Worm (Caenorhabditis elegans) whole organism, young adult: Measurements from ENCODE around the gene mpk-1.

ENCODE experiments used
- B0336.3 ChIP-seq: fragments of 200-800 bp; sonication (Bioruptor generic); IDR thresholded peaks from 2 replicates; pipeline ENCODE4 v1.3.6; 2022; ENCODE audit warnings: missing genetic modification characterization, missing compliant biosample characterization
- C06A6.2 ChIP-seq: fragments of 200-800 bp; sonication (Bioruptor generic); conservative IDR thresholded peaks from 2 replicates; pipeline ENCODE4 v1.3.6; 2022; ENCODE audit warnings: missing genetic modification characterization, missing compliant biosample characterization
- D2030.7 ChIP-seq: fragments of 200-800 bp; sonication (Bioruptor generic); IDR thresholded peaks from 2 replicates; pipeline ENCODE4 v1.3.6; 2022; ENCODE audit warnings: missing genetic modification reagents, missing genetic modification characterization, missing compliant biosample characterization
- F23B12.7 ChIP-seq: sonication (generic microtip); optimal IDR thresholded peaks from 2 replicates; lab custom pipeline; 2017; ENCODE audit warnings: missing genetic modification characterization, mild to moderate bottlenecking, missing compliant biosample characterization, antibody characterized with exemption, moderate library complexity; ENCODE audit not compliant: insufficient read depth
- F33H1.4 ChIP-seq: fragments of 200-800 bp; sonication (Bioruptor generic); IDR thresholded peaks from 2 replicates; pipeline ENCODE4 v1.3.6; 2022; ENCODE audit warnings: missing genetic modification reagents, missing genetic modification characterization, missing compliant biosample characterization
- F49E8.2 ChIP-seq: sonication (generic microtip); optimal IDR thresholded peaks from 3 replicates; lab custom pipeline; 2017; ENCODE audit warnings: missing genetic modification characterization, mild to moderate bottlenecking, missing compliant biosample characterization, antibody characterized with exemption, moderate library complexity; ENCODE audit not compliant: insufficient read depth
- F57A8.1 ChIP-seq: fragments of 200-800 bp; sonication (Bioruptor generic); optimal IDR thresholded peaks from 2 replicates; lab custom pipeline; 2018; ENCODE audit warnings: mild to moderate bottlenecking, missing genetic modification characterization, moderate library complexity, missing compliant biosample characterization
- F57C9.4 ChIP-seq: sonication (generic microtip); optimal IDR thresholded peaks from 2 replicates; lab custom pipeline; 2017; ENCODE audit warnings: mild to moderate bottlenecking, missing genetic modification characterization, missing compliant biosample characterization
- K11D2.4 ChIP-seq: fragments of 200-800 bp; sonication (Bioruptor generic); IDR thresholded peaks from 2 replicates; pipeline ENCODE4 v1.3.6; 2022; ENCODE audit warnings: missing genetic modification reagents, missing genetic modification characterization, missing compliant biosample characterization
- T07F8.4 ChIP-seq: sonication (generic microtip); optimal IDR thresholded peaks from 2 replicates; lab custom pipeline; 2016; ENCODE audit warnings: mild to moderate bottlenecking, missing genetic modification characterization, moderate library complexity, missing compliant biosample characterization
- Y53F4B.3 ChIP-seq: fragments of 200-800 bp; sonication (Bioruptor generic); IDR thresholded peaks from 2 replicates; pipeline ENCODE4 v1.3.6; 2022; ENCODE audit warnings: missing genetic modification reagents, missing genetic modification characterization, missing compliant biosample characterization
- Y53G8AR.9 ChIP-seq: fragments of 200-800 bp; sonication (Bioruptor generic); conservative IDR thresholded peaks from 2 replicates; pipeline ENCODE4 v1.3.6; 2022; ENCODE audit warnings: missing genetic modification reagents, missing genetic modification characterization, missing compliant biosample characterization
- Y95B8A.8 ChIP-seq: fragments of 200-800 bp; sonication (Bioruptor generic); IDR thresholded peaks from 2 replicates; pipeline ENCODE4 v1.3.6; 2022; ENCODE audit warnings: missing genetic modification reagents, missing genetic modification characterization, missing compliant biosample characterization
- ZK185.1 ChIP-seq: sonication (generic microtip); optimal IDR thresholded peaks from 2 replicates; lab custom pipeline; 2016; ENCODE audit warnings: mild to moderate bottlenecking, missing genetic modification characterization, missing compliant biosample characterization; ENCODE audit not compliant: poor library complexity, severe bottlenecking
- attf-3 ChIP-seq: fragments of 200-800 bp; sonication (Bioruptor generic); conservative IDR thresholded peaks from 2 replicates; pipeline ENCODE4 v1.3.6; 2022; ENCODE audit warnings: missing genetic modification reagents, missing genetic modification characterization, missing compliant biosample characterization
- attf-5 ChIP-seq: fragments of 200-800 bp; sonication (Bioruptor generic); optimal IDR thresholded peaks from 2 replicates; lab custom pipeline; 2018; ENCODE audit warnings: mild to moderate bottlenecking, missing genetic modification characterization, missing compliant biosample characterization
- bed-2 ChIP-seq: fragments of 200-800 bp; sonication (Bioruptor generic); IDR thresholded peaks from 2 replicates; pipeline ENCODE4 v1.3.6; 2022; ENCODE audit warnings: missing genetic modification reagents, missing genetic modification characterization, missing compliant biosample characterization
- ceh-100 ChIP-seq: fragments of 200-800 bp; sonication (Bioruptor generic); IDR thresholded peaks from 2 replicates; pipeline ENCODE4 v1.3.6; 2022; ENCODE audit warnings: missing genetic modification reagents, missing genetic modification characterization, missing compliant biosample characterization
- ceh-27 ChIP-seq: fragments of 200-800 bp; sonication (Bioruptor generic); optimal IDR thresholded peaks from 2 replicates; lab custom pipeline; 2018; ENCODE audit warnings: mild to moderate bottlenecking, missing genetic modification characterization, moderate library complexity, missing compliant biosample characterization
- ceh-79 ChIP-seq: sonication (generic microtip); optimal IDR thresholded peaks from 2 replicates; lab custom pipeline; 2017; ENCODE audit warnings: mild to moderate bottlenecking, missing genetic modification characterization, missing compliant biosample characterization
- dox-1 ChIP-seq: fragments of 200-800 bp; sonication (Bioruptor generic); IDR thresholded peaks from 2 replicates; pipeline ENCODE4 v1.3.6; 2022; ENCODE audit warnings: missing genetic modification reagents, missing genetic modification characterization, missing compliant biosample characterization
- dpff-1 ChIP-seq: sonication (generic microtip); optimal IDR thresholded peaks from 2 replicates; lab custom pipeline; 2017; ENCODE audit warnings: mild to moderate bottlenecking, missing genetic modification characterization, missing compliant biosample characterization
- dpl-1 ChIP-seq: fragments of 150-350 bp; optimal IDR thresholded peaks from 2 replicates; lab custom pipeline; 2014; ENCODE audit warnings: missing biosample characterization, missing genetic modification reagents, missing genetic modification characterization
- egl-18 ChIP-seq: fragments of 200-800 bp; sonication (Bioruptor generic); IDR thresholded peaks from 2 replicates; pipeline ENCODE4 v1.3.6; 2022; ENCODE audit warnings: missing genetic modification reagents, missing genetic modification characterization, missing compliant biosample characterization
- egl-44 ChIP-seq: fragments of 200-800 bp; sonication (Bioruptor generic); IDR thresholded peaks from 2 replicates; pipeline ENCODE4 v1.3.6; 2022; ENCODE audit warnings: missing genetic modification reagents, missing genetic modification characterization, missing compliant biosample characterization
- egrh-3 ChIP-seq: fragments of 200-800 bp; sonication (Bioruptor generic); IDR thresholded peaks from 2 replicates; pipeline ENCODE4 v1.3.6; 2022; ENCODE audit warnings: missing genetic modification reagents, missing genetic modification characterization, missing compliant biosample characterization
- hmg-1.2 ChIP-seq: fragments of 200-800 bp; sonication (Bioruptor generic); IDR thresholded peaks from 2 replicates; pipeline ENCODE4 v1.3.6; 2022; ENCODE audit warnings: missing genetic modification reagents, missing genetic modification characterization, missing compliant biosample characterization
- let-526 ChIP-seq: fragments of 200-800 bp; sonication (Bioruptor generic); IDR thresholded peaks from 2 replicates; pipeline ENCODE4 v1.3.6; 2022; ENCODE audit warnings: missing genetic modification reagents, missing genetic modification characterization, missing compliant biosample characterization
- lin-26 ChIP-seq: fragments of 200-800 bp; sonication (Bioruptor generic); IDR thresholded peaks from 2 replicates; pipeline ENCODE4 v1.3.6; 2022; ENCODE audit warnings: missing genetic modification reagents, missing genetic modification characterization, missing compliant biosample characterization
- lin-40 ChIP-seq: sonication (generic microtip); optimal IDR thresholded peaks from 2 replicates; lab custom pipeline; 2016; ENCODE audit warnings: missing genetic modification characterization, mild to moderate bottlenecking, missing compliant biosample characterization, missing genotype, missing genetic modification reagents
- madf-10 ChIP-seq: sonication (generic microtip); optimal IDR thresholded peaks from 2 replicates; lab custom pipeline; 2016; ENCODE audit warnings: mild to moderate bottlenecking, missing genetic modification characterization, missing compliant biosample characterization
- madf-8 ChIP-seq: fragments of 200-800 bp; sonication (Bioruptor generic); conservative IDR thresholded peaks from 2 replicates; pipeline ENCODE4 v1.3.6; 2022; ENCODE audit warnings: missing genetic modification reagents, missing genetic modification characterization, missing compliant biosample characterization
- nhr-120 ChIP-seq: fragments of 200-800 bp; sonication (Bioruptor generic); IDR thresholded peaks from 2 replicates; pipeline ENCODE4 v1.3.6; 2022; ENCODE audit warnings: missing genetic modification characterization, missing compliant biosample characterization
- pbrm-1 ChIP-seq: fragments of 200-800 bp; sonication (Bioruptor generic); IDR thresholded peaks from 2 replicates; pipeline ENCODE4 v1.3.6; 2022; ENCODE audit warnings: missing genetic modification reagents, missing genetic modification characterization, missing compliant biosample characterization
- sdz-38 ChIP-seq: sonication (generic microtip); optimal IDR thresholded peaks from 2 replicates; lab custom pipeline; 2016; ENCODE audit warnings: missing genotype, missing genetic modification characterization, missing compliant biosample characterization
- snpc-1.1 ChIP-seq: sonication (generic microtip); optimal IDR thresholded peaks from 2 replicates; lab custom pipeline; 2017; ENCODE audit warnings: missing genetic modification characterization, mild to moderate bottlenecking, missing compliant biosample characterization, antibody characterized with exemption, moderate library complexity, missing genotype, missing genetic modification reagents; ENCODE audit not compliant: insufficient read depth
- snpc-1.3 ChIP-seq: sonication (generic microtip); optimal IDR thresholded peaks from 2 replicates; lab custom pipeline; 2017; ENCODE audit warnings: missing genetic modification characterization, mild to moderate bottlenecking, missing compliant biosample characterization, antibody characterized with exemption, moderate library complexity, missing genotype, missing genetic modification reagents; ENCODE audit not compliant: insufficient read depth
- snpc-3.4 ChIP-seq: sonication (generic microtip); optimal IDR thresholded peaks from 2 replicates; lab custom pipeline; 2017; ENCODE audit warnings: missing genetic modification characterization, mild to moderate bottlenecking, missing compliant biosample characterization, antibody characterized with exemption, moderate library complexity, missing genotype, missing genetic modification reagents
- snpc-4 ChIP-seq, 5 experiments: fragments of 150-350 bp in 1 of 5; sonication (generic microtip) in 4 of 5; optimal IDR thresholded peaks; 2 replicates each; lab custom pipeline; 2014 to 2018; ENCODE audit warnings: missing genetic modification characterization in 5 of 5, missing biosample characterization in 3 of 5, antibody characterized with exemption in 2 of 5, mild to moderate bottlenecking in 2 of 5, missing compliant biosample characterization in 2 of 5, missing genotype in 2 of 5, moderate library complexity in 2 of 5, missing genetic modification reagents in 1 of 5
- sptf-2 ChIP-seq: fragments of 200-800 bp; sonication (Bioruptor generic); optimal IDR thresholded peaks from 2 replicates; lab custom pipeline; 2018; ENCODE audit warnings: mild to moderate bottlenecking, missing genetic modification characterization, missing compliant biosample characterization
- xnd-1 ChIP-seq: sonication (generic microtip); optimal IDR thresholded peaks from 2 replicates; lab custom pipeline; 2016; ENCODE audit warnings: missing genotype, missing genetic modification reagents, missing genetic modification characterization, missing compliant biosample characterization
- ztf-22 ChIP-seq: fragments of 200-800 bp; sonication (Bioruptor generic); optimal IDR thresholded peaks from 2 replicates; lab custom pipeline; 2018; ENCODE audit warnings: mild to moderate bottlenecking, missing genetic modification characterization, moderate library complexity, missing compliant biosample characterization
- ztf-25 ChIP-seq: fragments of 200-800 bp; sonication (Bioruptor generic); IDR thresholded peaks from 2 replicates; pipeline ENCODE4 v1.3.6; 2022; ENCODE audit warnings: missing genetic modification reagents, missing genetic modification characterization, missing compliant biosample characterization
- ztf-3 ChIP-seq: fragments of 200-800 bp; sonication (Bioruptor generic); optimal IDR thresholded peaks from 2 replicates; lab custom pipeline; 2018; ENCODE audit warnings: mild to moderate bottlenecking, missing genetic modification characterization, missing compliant biosample characterization
- ztf-6 ChIP-seq: fragments of 200-800 bp; sonication (Bioruptor generic); IDR thresholded peaks from 2 replicates; pipeline ENCODE4 v1.3.6; 2022; ENCODE audit warnings: missing genetic modification reagents, missing genetic modification characterization, missing compliant biosample characterization

mpk-1 gene

ce11 chrIII:4271059-4271458, 43.2 kb upstream of the mpk-1 start:
- TF ChIP-seq egl-44 (no peak), madf-10 (tag; lab: Kevin White, UChicago) (no peak), T07F8.4 (no peak), dpff-1 (no peak), let-526 (GFP tag; lab: Robert Waterston, UW) (no peak), lin-26 (GFP tag; lab: Robert Waterston, UW) (no peak), Y95B8A.8 (GFP tag; lab: Robert Waterston, UW) (no peak), sdz-38 (tag; lab: Kevin White, UChicago) (no peak), xnd-1 (tag; lab: Kevin White, UChicago) (no peak), snpc-4 (GFP tag; optimal IDR thresholded peaks at IDR 0.05; lab: Kevin White, UChicago) (no peak), snpc-4 (tag; optimal IDR thresholded peaks at IDR 0.05; lab: Kevin White, UChicago) (no peak), Y53G8AR.9 (GFP tag; lab: Robert Waterston, UW) (no peak), snpc-1.1 (tag; lab: Kevin White, UChicago) (no peak), egl-18 (GFP tag; lab: Robert Waterston, UW) (no peak), bed-2 (GFP tag; lab: Robert Waterston, UW) (no peak), ceh-79 (tag; lab: Kevin White, UChicago) (no peak), F49E8.2 (tag; lab: Kevin White, UChicago) (no peak), ZK185.1 (no peak), dpl-1 (GFP tag; lab: Kevin White, UChicago) (no peak)

DNA sequence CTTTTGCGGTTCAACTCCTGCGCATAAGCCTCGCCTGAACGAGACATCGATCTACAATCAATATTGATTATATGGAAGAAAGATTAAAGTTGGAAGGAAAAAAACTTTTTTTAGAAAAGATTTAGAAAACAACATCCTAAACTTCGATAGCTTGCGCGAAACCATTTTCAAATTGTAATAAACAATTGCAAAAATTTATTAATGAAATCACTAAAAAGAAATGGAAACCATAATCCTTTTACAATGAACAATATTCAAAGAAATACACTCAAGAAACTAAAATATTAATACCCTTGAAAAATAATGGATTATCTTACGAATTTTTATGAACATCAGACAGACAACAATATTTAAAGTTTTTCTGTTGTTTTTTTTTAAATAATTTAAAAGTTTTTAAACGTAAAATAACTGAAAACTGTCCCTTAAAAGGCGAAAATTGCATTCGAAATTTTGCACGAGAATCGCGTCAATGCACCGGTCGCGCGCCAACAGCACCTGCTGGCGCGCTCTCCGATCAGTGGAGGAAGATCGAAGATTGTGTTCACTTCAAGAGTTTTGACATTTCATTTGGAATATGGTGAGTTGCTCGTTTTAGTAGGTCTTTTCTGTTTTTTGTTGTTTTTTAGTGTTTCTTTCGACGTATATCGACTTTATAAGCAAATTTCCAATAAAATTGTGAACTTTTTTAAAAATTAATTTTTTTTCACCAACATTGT, 41.5 kb upstream of the mpk-1 start, which contains the start of the genes sftb-1 and R10E4.1:
Gene sftb-1, minus strand, starts transcription at position 51 of the 716 bp plus-strand sequence.
Gene R10E4.1, plus strand, starts transcription at position 524 of the 716 bp plus-strand sequence.
- TF ChIP-seq pbrm-1 (GFP tag; lab: Robert Waterston, UW) (peak; percentile 55; the same call in 1 of the 2 replicates), lin-40 (tag; lab: Kevin White, UChicago) (peak; percentile 64), snpc-1.1 (tag; lab: Kevin White, UChicago) (no peak), B0336.3 (GFP tag; lab: Robert Waterston, UW) (peak; percentile 41; the same call in 1 of the 2 replicates), hmg-1.2 (0 out of 2 replicates have a peak, but pooled peaks have one; percentile 13), dox-1 (GFP tag; lab: Robert Waterston, UW) (peak; percentile 74), D2030.7 (0 out of 2 replicates have a peak, but pooled peaks have one; percentile 12), F23B12.7 (tag; lab: Kevin White, UChicago) (peak; percentile 27), ceh-27 (GFP tag; lab: Kevin White, UChicago) (no peak), Y53F4B.3 (GFP tag; lab: Robert Waterston, UW) (no peak), ztf-25 (no peak), ceh-100 (GFP tag; lab: Robert Waterston, UW) (no peak), madf-8 (GFP tag; lab: Robert Waterston, UW) (no peak; the same call in 1 of the 2 replicates), egrh-3 (GFP tag; lab: Robert Waterston, UW) (no peak), F33H1.4 (peak; percentile 38), ztf-6 (GFP tag; lab: Robert Waterston, UW) (no peak), snpc-1.3 (tag; lab: Kevin White, UChicago) (no peak), ztf-3 (GFP tag; lab: Kevin White, UChicago) (no peak), F57C9.4 (tag; lab: Kevin White, UChicago) (no peak), sptf-2 (GFP tag; lab: Kevin White, UChicago) (no peak), xnd-1 (tag; lab: Kevin White, UChicago) (no peak), ztf-22 (GFP tag; lab: Kevin White, UChicago) (no peak), attf-3 (no peak), snpc-3.4 (no peak), F57A8.1 (no peak), attf-5 (GFP tag; lab: Kevin White, UChicago) (peak; percentile 36), bed-2 (GFP tag; lab: Robert Waterston, UW) (no peak), K11D2.4 (no peak), C06A6.2 (GFP tag; lab: Robert Waterston, UW) (0 out of 2 replicates have a peak, but pooled peaks have one; percentile 29), nhr-120 (GFP tag; lab: Robert Waterston, UW) (no peak)
